Worm (Caenorhabditis elegans) whole organism, late embryonic: ENCODE results near the gene C37C3.9.

Source experiments
- nfya-1 ChIP-seq: sonication (generic microtip); optimal IDR thresholded peaks from 2 replicates; lab custom pipeline; 2017; ENCODE audit warnings: missing genetic modification characterization, mild to moderate bottlenecking, missing compliant biosample characterization, antibody characterized with exemption, moderate library complexity
- pqm-1 ChIP-seq: sonication (generic microtip); optimal IDR thresholded peaks from 2 replicates; lab custom pipeline; 2016; ENCODE audit warnings: missing genetic modification characterization, missing compliant biosample characterization
- sox-4 ChIP-seq: sonication (generic microtip); optimal IDR thresholded peaks from 2 replicates; lab custom pipeline; 2017; ENCODE audit warnings: mild to moderate bottlenecking, missing genetic modification characterization, inconsistent platforms, missing compliant biosample characterization
- tbx-7 ChIP-seq: sonication (generic microtip); optimal IDR thresholded peaks from 2 replicates; lab custom pipeline; 2016; ENCODE audit warnings: missing genotype, missing genetic modification characterization, missing compliant biosample characterization
- unc-42 ChIP-seq: sonication (generic microtip); optimal IDR thresholded peaks from 2 replicates; lab custom pipeline; 2016; ENCODE audit warnings: missing genotype, missing genetic modification characterization, missing compliant biosample characterization

DNA sequence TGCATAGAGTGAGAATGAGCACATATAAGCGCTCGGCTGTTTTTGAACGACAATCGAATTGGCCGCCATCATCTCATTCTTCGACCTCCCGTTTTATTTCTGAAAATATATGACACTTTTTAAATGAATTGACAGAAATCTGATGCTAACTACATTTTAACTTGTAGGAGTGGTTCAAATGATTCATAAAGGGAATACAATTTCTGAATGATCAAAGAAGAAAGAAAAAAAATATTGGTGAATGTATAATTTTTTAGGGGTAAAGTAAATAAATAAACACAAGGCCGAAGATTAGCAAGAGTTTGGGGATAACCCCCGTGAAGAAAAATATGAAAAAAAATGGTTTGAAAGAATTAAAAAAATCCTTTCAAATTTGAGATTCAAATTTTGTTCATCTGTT, 10.2 kb upstream of the C37C3.9 start, which contains the start of gene C37C3.11:
- TF ChIP-seq pqm-1 (no peak), nfya-1 (tag; lab: Kevin White, UChicago) (no peak), tbx-7 (tag; lab: Kevin White, UChicago) (no peak), unc-42 (tag; lab: Kevin White, UChicago) (no peak), sox-4 (tag; lab: Kevin White, UChicago) (no peak)
